Worm (Caenorhabditis elegans): ENCODE measurements around the gene cnnm-2.

DNA sequence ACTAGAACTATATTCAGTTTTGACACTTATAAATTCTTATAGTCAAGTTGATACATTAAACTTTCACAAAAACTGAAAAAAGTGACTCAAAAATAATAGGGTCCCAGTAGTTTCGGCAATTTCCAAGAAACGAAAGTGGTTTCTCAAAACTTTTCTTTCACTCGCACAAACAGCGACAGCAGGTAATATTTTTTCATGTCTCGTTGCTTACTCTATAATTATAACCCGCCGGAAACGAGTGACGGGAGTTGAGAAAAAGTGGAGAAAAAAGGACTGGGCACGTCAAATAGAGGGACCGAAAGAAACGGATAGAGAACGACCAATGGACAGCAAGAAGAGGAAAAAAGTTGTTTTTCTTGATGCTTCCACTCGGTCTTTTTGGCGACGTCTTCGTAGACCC is 12.0 kb upstream of the cnnm-2 start:
- TF ChIP-seq B0261.1 (tag; optimal IDR thresholded peaks at IDR 0.05) = no peak
- TF ChIP-seq ceh-27 (GFP tag; optimal IDR thresholded peaks at IDR 0.05) = no peak
- TF ChIP-seq aptf-2 (GFP tag; conservative IDR thresholded peaks at IDR 0.05) = no peak
- no peak for TF ChIP-seq somi-1 (GFP tag; optimal IDR thresholded peaks at IDR 0.05)
- no peak for TF ChIP-seq cebp-1 (GFP tag; IDR thresholded peaks at IDR 0.05)
- TF ChIP-seq cebp-1 (tag; optimal IDR thresholded peaks at IDR 0.05) = no peak
- TF ChIP-seq hrde-1 (tag; optimal IDR thresholded peaks at IDR 0.05; ENCODE audit: borderline replicate concordance) = no peak
